Fruit fly (Drosophila melanogaster) Kc167 (cell line): Measurements from ENCODE around the gene Naa30A.

ENCODE experiments used
- Myc ChIP-seq: fragments of >200 bp; optimal IDR thresholded peaks from 2 replicates; lab custom pipeline; 2017; ENCODE audit warnings: missing external identifiers
- Sin3A ChIP-seq: fragments of >200 bp; optimal IDR thresholded peaks from 2 replicates; lab custom pipeline; 2018; ENCODE audit warnings: missing external identifiers
- h ChIP-seq: fragments of >200 bp; optimal IDR thresholded peaks from 3 replicates; lab custom pipeline; 2018; ENCODE audit warnings: missing external identifiers
- insv ChIP-seq: fragments of >200 bp; optimal IDR thresholded peaks from 3 replicates; lab custom pipeline; 2018; ENCODE audit warnings: missing external identifiers
- psq ChIP-seq: fragments of >200 bp; optimal IDR thresholded peaks from 2 replicates; lab custom pipeline; 2017; ENCODE audit warnings: missing external identifiers
- ttk ChIP-seq: sonication (Bioruptor generic); optimal IDR thresholded peaks from 2 replicates; lab custom pipeline; 2017; ENCODE audit warnings: missing external identifiers

Gene Naa30A

dm6 chrX:1341944-1342392, at the start of gene Naa30A:
Gene Naa30A, plus strand, starts transcription at chrX:1342106.
- TF ChIP-seq Sin3A (lab: Kevin White, UChicago) (no peak), psq (lab: Kevin White, UChicago) (no peak), insv (lab: Kevin White, UChicago) (no peak), Myc (no peak), h (lab: Kevin White, UChicago) (no peak), ttk (lab: Kevin White, UChicago) (no peak)

- TF ChIP-seq insv (lab: Kevin White, UChicago) (no peak), Myc (no peak), ttk (lab: Kevin White, UChicago) (no peak), Sin3A (lab: Kevin White, UChicago) (no peak), psq (lab: Kevin White, UChicago) (no peak), h (lab: Kevin White, UChicago) (no peak)
Measured at dm6 chrX:1298287-1298686, 43.6 kb upstream of the Naa30A start, which contains the start of gene CG32811. Gene CG32811, minus strand, starts transcription at chrX:1298387.

DNA sequence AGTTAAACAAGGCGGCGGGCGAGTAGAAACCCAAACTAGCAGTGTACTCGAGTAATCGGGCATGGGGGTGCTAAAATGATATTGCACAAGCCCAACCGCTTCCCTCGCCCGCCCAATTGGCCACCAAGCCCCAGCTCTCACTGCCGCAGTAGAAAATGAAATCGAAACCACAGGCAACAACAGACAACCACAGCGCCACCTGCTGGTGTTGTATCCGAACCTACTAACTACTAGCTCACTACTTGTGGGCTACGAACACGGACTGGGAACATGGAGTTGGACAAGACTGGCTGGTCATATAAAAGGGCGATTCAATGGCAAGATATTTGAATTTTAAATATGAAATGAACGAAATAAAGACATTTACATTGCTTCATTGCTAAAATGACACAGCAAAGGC, 42.0 kb upstream of the Naa30A start:
- TF ChIP-seq insv (lab: Kevin White, UChicago): no peak
- no peak for TF ChIP-seq Myc
- no peak for TF ChIP-seq h (lab: Kevin White, UChicago)
- TF ChIP-seq ttk (lab: Kevin White, UChicago): no peak
- no peak for TF ChIP-seq Sin3A (lab: Kevin White, UChicago)
- no peak for TF ChIP-seq psq (lab: Kevin White, UChicago)

DNA sequence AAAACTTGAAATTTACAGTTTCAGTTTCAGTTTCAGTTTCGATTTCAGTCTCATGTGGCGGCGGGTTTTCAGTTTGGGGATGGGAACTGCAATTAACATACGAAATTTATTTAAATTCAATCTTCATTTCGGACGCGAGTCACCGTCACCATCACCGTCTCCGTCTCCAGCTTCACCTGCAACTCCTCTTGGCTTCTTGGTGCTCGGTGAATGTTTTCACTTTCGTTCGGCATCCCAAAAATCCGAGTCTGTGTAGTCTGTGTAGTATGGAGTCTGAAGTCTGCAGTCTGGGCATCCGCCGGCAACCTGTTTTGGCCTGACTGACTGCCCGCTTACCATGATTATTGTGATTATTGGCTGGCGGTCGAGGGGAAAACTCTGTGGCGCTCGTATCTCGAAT, 37.9 kb upstream of the Naa30A start:
- TF ChIP-seq ttk (lab: Kevin White, UChicago) (no peak), Sin3A (lab: Kevin White, UChicago) (no peak), insv (lab: Kevin White, UChicago) (no peak), Myc (no peak), h (lab: Kevin White, UChicago) (no peak), psq (lab: Kevin White, UChicago) (no peak)

dm6 chrX:1308444-1308843, 33.5 kb upstream of the Naa30A start:
- no peak for TF ChIP-seq insv (lab: Kevin White, UChicago)

- TF ChIP-seq Myc: no peak
- TF ChIP-seq ttk (lab: Kevin White, UChicago): no peak
- no peak for TF ChIP-seq insv (lab: Kevin White, UChicago)
- no peak for TF ChIP-seq Sin3A (lab: Kevin White, UChicago)
- no peak for TF ChIP-seq psq (lab: Kevin White, UChicago)
- no peak for TF ChIP-seq h (lab: Kevin White, UChicago)
Measured at dm6 chrX:1311218-1311617, 30.7 kb upstream of the Naa30A start.

- TF ChIP-seq ttk (lab: Kevin White, UChicago) (no peak), h (lab: Kevin White, UChicago) (no peak), insv (lab: Kevin White, UChicago) (no peak), Myc (no peak), psq (lab: Kevin White, UChicago) (no peak), Sin3A (lab: Kevin White, UChicago) (no peak)
Measured at dm6 chrX:1312510-1312909, 29.4 kb upstream of the Naa30A start.

dm6 chrX:1320144-1320981, 21.5 kb upstream of the Naa30A start:
- TF ChIP-seq h (lab: Kevin White, UChicago) (no peak), insv (lab: Kevin White, UChicago) (no peak), Sin3A (lab: Kevin White, UChicago) (no peak), psq (lab: Kevin White, UChicago) (no peak)

- TF ChIP-seq Myc: no peak
- TF ChIP-seq psq (lab: Kevin White, UChicago): no peak
- TF ChIP-seq insv (lab: Kevin White, UChicago): no peak
- no peak for TF ChIP-seq Sin3A (lab: Kevin White, UChicago)
- no peak for TF ChIP-seq ttk (lab: Kevin White, UChicago)
- no peak for TF ChIP-seq h (lab: Kevin White, UChicago)
Measured at dm6 chrX:1321043-1321442, 20.9 kb upstream of the Naa30A start.

DNA sequence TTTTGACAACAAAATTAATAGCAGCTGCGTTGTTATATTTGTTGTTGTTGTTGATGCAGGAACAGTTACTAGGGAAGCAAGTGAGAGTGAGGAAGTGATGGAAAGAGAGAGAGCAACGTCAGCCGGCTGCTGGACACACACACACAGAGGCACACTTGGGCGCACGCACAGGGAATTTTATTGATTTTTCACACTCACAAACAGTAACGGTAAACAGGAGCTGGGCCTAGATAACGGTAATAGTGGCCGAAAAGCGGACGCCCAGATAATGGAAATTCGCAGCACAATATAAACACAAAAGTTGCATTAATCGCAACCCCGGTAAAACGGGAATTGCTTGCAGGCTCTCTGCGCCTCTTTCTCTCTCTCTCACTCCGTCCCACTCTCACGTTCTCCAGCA, 20.2 kb upstream of the Naa30A start:
- TF ChIP-seq Myc (no peak), Sin3A (lab: Kevin White, UChicago) (no peak), ttk (lab: Kevin White, UChicago) (no peak), h (lab: Kevin White, UChicago) (no peak), psq (lab: Kevin White, UChicago) (no peak), insv (lab: Kevin White, UChicago) (no peak)

DNA sequence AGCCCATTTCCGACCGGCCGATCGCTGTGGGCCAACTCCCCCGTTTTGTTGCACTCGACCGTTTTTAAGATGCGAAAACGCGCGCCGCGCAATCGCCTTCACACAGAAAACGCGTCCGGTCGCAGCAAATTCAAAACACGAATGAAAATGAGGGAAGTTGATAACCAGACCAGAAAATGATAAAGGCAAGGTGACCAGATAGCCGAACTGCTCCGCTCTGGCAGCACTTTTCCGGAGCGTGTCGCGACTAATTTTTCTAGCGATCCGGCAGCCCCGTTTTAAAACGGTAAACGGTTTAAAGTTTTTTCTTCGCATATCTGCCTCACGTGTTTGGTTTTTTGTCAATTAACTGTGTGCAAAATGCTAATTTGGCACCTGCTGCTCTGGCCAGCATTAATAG, 19.7 kb upstream of the Naa30A start, which contains the start of gene DAAM:
Gene DAAM, minus strand, starts transcription at position 149 of the 400 bp plus-strand sequence.
- TF ChIP-seq psq (lab: Kevin White, UChicago) (no peak), Sin3A (lab: Kevin White, UChicago) (no peak)

dm6 chrX:1337998-1338397, 3.9 kb upstream of the Naa30A start:
- TF ChIP-seq insv (lab: Kevin White, UChicago) (no peak), ttk (lab: Kevin White, UChicago) (no peak), Sin3A (lab: Kevin White, UChicago) (no peak), psq (lab: Kevin White, UChicago) (no peak), Myc (no peak), h (lab: Kevin White, UChicago) (no peak)
